Fruit fly (Drosophila melanogaster) whole organism, embryonic: ENCODE measurements around the gene CG8861.
A peak's percentile ranks its signal among the peaks of the same experiment; 100 is the strongest.

ENCODE experiments used
- Abd-B ChIP-seq: fragments of 200-800 bp; sonication (Bioruptor generic); optimal IDR thresholded peaks from 2 replicates; lab custom pipeline; 2018; ENCODE audit warnings: missing biosample characterization, mild to moderate bottlenecking, missing genetic modification characterization, moderate library complexity
- Atf3 ChIP-seq: fragments of 200-800 bp; sonication (Bioruptor generic); optimal IDR thresholded peaks from 3 replicates; lab custom pipeline; 2016; ENCODE audit warnings: missing biosample characterization, missing genetic modification characterization
- BEAF-32 ChIP-seq: fragments of 200-800 bp; sonication (Bioruptor generic); optimal IDR thresholded peaks from 3 replicates; lab custom pipeline; 2017; ENCODE audit warnings: missing biosample characterization, missing genetic modification characterization, mild to moderate bottlenecking, moderate library complexity, missing genetic modification reagents
- CG10321 ChIP-seq: fragments of 200-800 bp; sonication (Bioruptor generic); IDR thresholded peaks from 2 replicates; pipeline ENCODE4 v1.3.6; 2022; ENCODE audit warnings: missing biosample characterization, missing genetic modification characterization
- CG13287 ChIP-seq: fragments of 200-800 bp; sonication (Bioruptor generic); IDR thresholded peaks from 2 replicates; pipeline ENCODE4 v1.3.6; 2022; ENCODE audit warnings: missing biosample characterization, missing genetic modification characterization; ENCODE audit not compliant: partially characterized antibody
- CG14014 ChIP-seq: fragments of 200-800 bp; sonication (Bioruptor generic); IDR thresholded peaks from 2 replicates; pipeline ENCODE4 v1.3.6; 2022; ENCODE audit warnings: missing biosample characterization, missing genetic modification characterization
- CG16813 ChIP-seq: fragments of 200-800 bp; sonication (Bioruptor generic); IDR thresholded peaks from 3 replicates; pipeline ENCODE4 v1.3.6; 2022; ENCODE audit warnings: missing biosample characterization, missing genetic modification characterization; ENCODE audit not compliant: partially characterized antibody
- CG2116 ChIP-seq: fragments of 200-800 bp; sonication (Bioruptor generic); optimal IDR thresholded peaks from 3 replicates; lab custom pipeline; 2018; ENCODE audit warnings: missing biosample characterization, mild to moderate bottlenecking, missing genetic modification characterization
- CG34224 ChIP-seq: fragments of 200-800 bp; sonication (Bioruptor generic); IDR thresholded peaks from 3 replicates; pipeline ENCODE4 v1.3.6; 2022; ENCODE audit warnings: missing biosample characterization, missing genetic modification characterization; ENCODE audit not compliant: partially characterized antibody
- CG4360 ChIP-seq: fragments of 200-800 bp; sonication (Bioruptor generic); IDR thresholded peaks from 2 replicates; pipeline ENCODE4 v1.3.6; 2022; ENCODE audit warnings: missing biosample characterization, missing genetic modification characterization
- CG5245 ChIP-seq: fragments of 200-800 bp; sonication (Bioruptor generic); optimal IDR thresholded peaks from 3 replicates; lab custom pipeline; 2016; ENCODE audit warnings: missing biosample characterization, missing genetic modification characterization
- CG6683 ChIP-seq: fragments of 200-800 bp; sonication (Bioruptor generic); optimal IDR thresholded peaks from 2 replicates; lab custom pipeline; 2017; ENCODE audit warnings: missing biosample characterization, mild to moderate bottlenecking, missing genetic modification characterization, missing genetic modification reagents
- Deaf1 ChIP-seq: fragments of 200-800 bp; optimal IDR thresholded peaks from 3 replicates; lab custom pipeline; 2019; ENCODE audit warnings: missing biosample characterization, mild to moderate bottlenecking, missing genetic modification characterization, moderate library complexity
- Dll ChIP-seq: fragments of 200-800 bp; sonication (Bioruptor generic); IDR thresholded peaks from 4 replicates; pipeline ENCODE4 v1.3.6; 2022; ENCODE audit warnings: missing biosample characterization, missing genetic modification characterization; ENCODE audit not compliant: partially characterized antibody
- Doc3 ChIP-seq: fragments of 200-800 bp; sonication (Bioruptor generic); IDR thresholded peaks from 3 replicates; pipeline ENCODE4 v1.3.6; 2022; ENCODE audit warnings: missing biosample characterization, missing genetic modification characterization; ENCODE audit not compliant: partially characterized antibody
- Dp ChIP-seq: fragments of 200-800 bp; sonication (Bioruptor generic); optimal IDR thresholded peaks from 2 replicates; lab custom pipeline; 2018; ENCODE audit warnings: missing biosample characterization, mild to moderate bottlenecking, missing genetic modification characterization, moderate library complexity
- Dref ChIP-seq: fragments of 200-800 bp; sonication (Bioruptor generic); IDR thresholded peaks from 2 replicates; pipeline ENCODE4 v1.3.6; 2022; ENCODE audit warnings: missing biosample characterization, missing genetic modification characterization
- E2f2 ChIP-seq: fragments of 200-800 bp; sonication (Bioruptor generic); IDR thresholded peaks from 2 replicates; pipeline ENCODE4 v1.3.6; 2022; ENCODE audit warnings: missing biosample characterization, missing genetic modification characterization
- Ets97D ChIP-seq: fragments of 200-800 bp; sonication (Bioruptor generic); optimal IDR thresholded peaks from 3 replicates; lab custom pipeline; 2016; ENCODE audit warnings: missing biosample characterization, missing genetic modification characterization
- H15 ChIP-seq: fragments of 200-800 bp; sonication (Bioruptor generic); IDR thresholded peaks from 3 replicates; pipeline ENCODE4 v1.3.6; 2022; ENCODE audit warnings: missing biosample characterization, missing genetic modification characterization
- HLH3B ChIP-seq: fragments of 200-800 bp; sonication (Bioruptor generic); IDR thresholded peaks from 2 replicates; pipeline ENCODE4 v1.3.6; 2022; ENCODE audit warnings: missing biosample characterization, missing genetic modification characterization
- HLH4C ChIP-seq: fragments of 200-800 bp; sonication (Bioruptor generic); IDR thresholded peaks from 3 replicates; pipeline ENCODE4 v1.3.6; 2022; ENCODE audit warnings: missing biosample characterization, missing genetic modification characterization; ENCODE audit not compliant: partially characterized antibody
- MBD-R2 ChIP-seq: fragments of 200-800 bp; sonication (Bioruptor generic); IDR thresholded peaks from 2 replicates; pipeline ENCODE4 v1.3.6; 2022; ENCODE audit warnings: missing biosample characterization, missing genetic modification characterization
- Meics ChIP-seq: fragments of 200-800 bp; sonication (Bioruptor generic); optimal IDR thresholded peaks from 2 replicates; lab custom pipeline; 2017; ENCODE audit warnings: missing biosample characterization, mild to moderate bottlenecking, missing genetic modification characterization
- NK7.1 ChIP-seq: fragments of 200-800 bp; sonication (Bioruptor generic); optimal IDR thresholded peaks from 3 replicates; lab custom pipeline; 2016; ENCODE audit warnings: missing biosample characterization, missing genetic modification characterization
- Scr ChIP-seq: fragments of 200-800 bp; sonication (Bioruptor generic); IDR thresholded peaks from 2 replicates; pipeline ENCODE4 v1.3.6; 2022; ENCODE audit warnings: missing biosample characterization, missing genetic modification characterization; ENCODE audit not compliant: partially characterized antibody
- Sry-δ ChIP-seq: fragments of 200-800 bp; sonication (Bioruptor generic); optimal IDR thresholded peaks from 2 replicates; lab custom pipeline; 2016; ENCODE audit warnings: missing biosample characterization, missing genetic modification characterization
- amos ChIP-seq: fragments of 200-800 bp; sonication (Bioruptor generic); IDR thresholded peaks from 2 replicates; pipeline ENCODE4 v1.3.6; 2022; ENCODE audit warnings: missing biosample characterization, missing genetic modification characterization; ENCODE audit not compliant: partially characterized antibody
- bbx ChIP-seq: fragments of 200-800 bp; sonication (Bioruptor generic); IDR thresholded peaks from 2 replicates; pipeline ENCODE4 v1.3.6; 2022; ENCODE audit warnings: missing biosample characterization, missing genetic modification characterization; ENCODE audit not compliant: partially characterized antibody
- grn ChIP-seq: fragments of 200-800 bp; sonication (Bioruptor generic); optimal IDR thresholded peaks from 3 replicates; lab custom pipeline; 2017; ENCODE audit warnings: missing biosample characterization, missing genetic modification characterization
- h ChIP-seq: fragments of >200 bp; optimal IDR thresholded peaks from 2 replicates; lab custom pipeline; 2017
- kah ChIP-seq: fragments of 200-800 bp; sonication (Bioruptor generic); optimal IDR thresholded peaks from 2 replicates; lab custom pipeline; 2018; ENCODE audit warnings: missing biosample characterization, mild to moderate bottlenecking, missing genetic modification characterization
- onecut ChIP-seq: fragments of 200-800 bp; sonication (Bioruptor generic); IDR thresholded peaks from 2 replicates; pipeline ENCODE4 v1.3.6; 2022; ENCODE audit warnings: missing biosample characterization, missing genetic modification characterization
- ranshi ChIP-seq: fragments of 200-800 bp; sonication (Bioruptor generic); IDR thresholded peaks from 2 replicates; pipeline ENCODE4 v1.3.6; 2022; ENCODE audit warnings: missing biosample characterization, missing genetic modification characterization
- repo ChIP-seq: fragments of 200-800 bp; sonication (Bioruptor generic); optimal IDR thresholded peaks from 2 replicates; lab custom pipeline; 2016; ENCODE audit warnings: missing biosample characterization, missing genetic modification characterization
- row ChIP-seq: fragments of 200-800 bp; sonication (Bioruptor generic); IDR thresholded peaks from 3 replicates; pipeline ENCODE4 v1.3.6; 2022; ENCODE audit warnings: missing biosample characterization, missing genetic modification characterization
- run ChIP-seq: fragments of 200-800 bp; sonication (Bioruptor generic); optimal IDR thresholded peaks from 3 replicates; lab custom pipeline; 2018; ENCODE audit warnings: missing biosample characterization, mild to moderate bottlenecking, missing genetic modification characterization
- sna ChIP-seq: fragments of 200-800 bp; sonication (Bioruptor generic); IDR thresholded peaks from 2 replicates; pipeline ENCODE4 v1.3.6; 2022; ENCODE audit warnings: missing biosample characterization, missing genetic modification characterization; ENCODE audit not compliant: partially characterized antibody
- stwl ChIP-seq: fragments of 200-800 bp; sonication (Bioruptor generic); optimal IDR thresholded peaks from 3 replicates; lab custom pipeline; 2018; ENCODE audit warnings: missing biosample characterization, mild to moderate bottlenecking, missing genetic modification characterization, moderate library complexity
- sug ChIP-seq: fragments of 200-800 bp; optimal IDR thresholded peaks from 2 replicates; lab custom pipeline; 2019; ENCODE audit warnings: missing biosample characterization, mild to moderate bottlenecking, missing genetic modification characterization, moderate library complexity
- tna ChIP-seq: fragments of 200-800 bp; sonication (Bioruptor generic); IDR thresholded peaks from 2 replicates; pipeline ENCODE4 v1.3.6; 2022; ENCODE audit warnings: missing biosample characterization, missing genetic modification characterization; ENCODE audit not compliant: partially characterized antibody
- unc-4 ChIP-seq: fragments of 200-800 bp; sonication (Bioruptor generic); IDR thresholded peaks from 2 replicates; pipeline ENCODE4 v1.3.6; 2022; ENCODE audit warnings: missing biosample characterization, missing genetic modification characterization; ENCODE audit not compliant: partially characterized antibody

Gene CG8861

dm6 chr3R:9254798-9255197 lies 73.5 kb downstream of the CG8861 start, which contains the start of gene CG16734:
Gene CG16734 (plus strand): TSS chr3R:9255052.
- TF ChIP-seq CG14014 (GFP tag; lab: Robert Waterston, UW) (no peak), HLH4C (GFP tag; lab: Robert Waterston, UW) (peak; percentile 36; the same call in 1 of the 3 replicates), Scr (GFP tag; lab: Robert Waterston, UW) (peak; percentile 46), sug (tag; lab: Kevin White, UChicago) (no peak), onecut (no peak), Dll (peak; percentile 41; the same call in 1 of the 4 replicates), Deaf1 (tag; lab: Kevin White, UChicago) (no peak), ranshi (GFP tag; lab: Robert Waterston, UW) (no peak), BEAF-32 (GFP tag; lab: Kevin White, UChicago) (peak; percentile 22), CG16813 (GFP tag; lab: Robert Waterston, UW) (peak; percentile 22; the same call in 1 of the 3 replicates), amos (GFP tag; lab: Robert Waterston, UW) (peak; percentile 21; the same call in 1 of the 2 replicates), repo (GFP tag; lab: Kevin White, UChicago) (no peak), NK7.1 (GFP tag; lab: Kevin White, UChicago) (no peak), E2f2 (peak; percentile 50), row (GFP tag; lab: Robert Waterston, UW) (peak; percentile 24; the same call in 1 of the 3 replicates), CG2116 (GFP tag; lab: Kevin White, UChicago) (peak; percentile 16), CG34224 (GFP tag; lab: Robert Waterston, UW) (peak; percentile 37; the same call in 1 of the 3 replicates), unc-4 (GFP tag; lab: Robert Waterston, UW) (peak; percentile 38; the same call in 1 of the 2 replicates), tna (GFP tag; lab: Robert Waterston, UW) (peak; percentile 36; the same call in 1 of the 2 replicates), CG6683 (GFP tag; lab: Kevin White, UChicago) (no peak), Dp (GFP tag; lab: Kevin White, UChicago) (peak; percentile 50), CG13287 (GFP tag; lab: Robert Waterston, UW) (peak; percentile 64), stwl (tag; lab: Kevin White, UChicago) (peak; percentile 35), Sry-δ (no peak), Meics (GFP tag; lab: Kevin White, UChicago) (peak; percentile 95), Dref (peak; percentile 57), CG10321 (no peak), bbx (GFP tag; lab: Robert Waterston, UW) (0 out of 2 replicates have a peak, but pooled peaks have one; percentile 39), HLH3B (GFP tag; lab: Robert Waterston, UW) (no peak), H15 (GFP tag; lab: Robert Waterston, UW) (no peak), Ets97D (GFP tag; lab: Kevin White, UChicago) (no peak), grn (GFP tag; lab: Kevin White, UChicago) (no peak), Doc3 (peak; percentile 41; the same call in 1 of the 3 replicates), Abd-B (no peak), MBD-R2 (GFP tag; lab: Robert Waterston, UW) (peak; percentile 54; the same call in 1 of the 2 replicates), sna (GFP tag; lab: Robert Waterston, UW) (peak; percentile 12; the same call in 1 of the 2 replicates)
- TF ChIP-seq, all 482 proteins: peak for 21

- TF ChIP-seq CG5245 (GFP tag; lab: Kevin White, UChicago) (no peak), kah (no peak), h (lab: Kevin White, UChicago) (no peak), run (no peak), Meics (GFP tag; lab: Kevin White, UChicago) (no peak), Atf3 (GFP tag; lab: Kevin White, UChicago) (no peak), CG4360 (GFP tag; lab: Robert Waterston, UW) (no peak)
Measured at dm6 chr3R:9251543-9251942, 76.8 kb downstream of the CG8861 start, which contains the start of gene St2. Gene St2 (plus strand): TSS chr3R:9251843.
